Worm (Caenorhabditis elegans): ENCODE data around the gene Y39A1A.9.

DNA sequence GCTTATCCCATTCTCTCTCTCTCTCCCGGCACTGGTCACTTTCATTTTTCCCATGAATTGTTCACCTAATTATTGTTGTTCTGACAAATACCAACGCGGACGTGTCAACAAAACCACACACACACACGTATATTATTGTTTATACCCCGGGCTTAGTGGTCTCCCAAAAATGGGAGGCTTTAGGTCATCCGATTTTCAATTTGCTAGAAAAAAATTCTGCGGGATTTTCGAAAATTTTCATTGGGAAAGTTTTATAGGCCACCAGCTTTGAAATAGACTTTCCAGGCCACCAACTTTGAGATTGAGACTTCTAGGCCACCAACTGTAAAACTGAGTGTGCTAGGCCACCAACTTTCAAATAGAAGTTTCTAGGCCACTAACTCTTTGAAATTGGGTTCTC, 4.6 kb upstream of the Y39A1A.9 start:
- TF ChIP-seq him-1 (tag; optimal IDR thresholded peaks at IDR 0.05) (no peak), dao-5 (tag; optimal IDR thresholded peaks at IDR 0.05) (no peak), W03F9.2 (tag; optimal IDR thresholded peaks at IDR 0.05) (no peak)

Measured in whole organism, L4/young adult.